Fruit fly (Drosophila melanogaster) whole organism, embryonic: ENCODE measurements around the gene RpS7.

Source experiments
- Atf6 ChIP-seq: fragments of 200-800 bp; sonication (Bioruptor generic); IDR thresholded peaks from 2 replicates; pipeline ENCODE4 v1.3.6; 2022; ENCODE audit warnings: missing biosample characterization, missing genetic modification characterization
- CG10147 ChIP-seq: fragments of 200-800 bp; sonication (Bioruptor generic); optimal IDR thresholded peaks from 2 replicates; lab custom pipeline; 2019; ENCODE audit warnings: missing biosample characterization, mild to moderate bottlenecking, missing genetic modification characterization, moderate library complexity
- CG1024 ChIP-seq: fragments of 200-800 bp; sonication (Bioruptor generic); IDR thresholded peaks from 2 replicates; pipeline ENCODE4 v1.3.6; 2022; ENCODE audit warnings: missing biosample characterization, missing genetic modification characterization
- CG10274 ChIP-seq: fragments of 200-800 bp; sonication (Bioruptor generic); optimal IDR thresholded peaks from 3 replicates; lab custom pipeline; 2017; ENCODE audit warnings: missing biosample characterization, mild to moderate bottlenecking, missing genetic modification characterization
- CG10959 ChIP-seq: fragments of 200-800 bp; sonication (Bioruptor generic); IDR thresholded peaks from 2 replicates; pipeline ENCODE4 v1.3.6; 2022; ENCODE audit warnings: missing biosample characterization, missing genetic modification characterization
- CG11560 ChIP-seq: fragments of 200-800 bp; sonication (Bioruptor generic); IDR thresholded peaks from 3 replicates; pipeline ENCODE4 v1.3.6; 2022; ENCODE audit warnings: missing biosample characterization, missing genetic modification characterization
- CG13775 ChIP-seq: fragments of 200-800 bp; sonication (Bioruptor generic); optimal IDR thresholded peaks from 3 replicates; lab custom pipeline; 2017; ENCODE audit warnings: missing biosample characterization, mild to moderate bottlenecking, missing genetic modification characterization
- CG1602 ChIP-seq: fragments of 200-800 bp; sonication (Bioruptor generic); optimal IDR thresholded peaks from 3 replicates; lab custom pipeline; 2016; ENCODE audit warnings: missing biosample characterization, missing genetic modification characterization
- CG17568 ChIP-seq: fragments of 200-800 bp; sonication (Bioruptor generic); optimal IDR thresholded peaks from 2 replicates; lab custom pipeline; 2018; ENCODE audit warnings: missing biosample characterization, mild to moderate bottlenecking, missing genetic modification characterization, moderate library complexity
- CG1792 ChIP-seq: fragments of 200-800 bp; sonication (Bioruptor generic); optimal IDR thresholded peaks from 2 replicates; lab custom pipeline; 2016; ENCODE audit warnings: missing biosample characterization, missing genetic modification characterization
- CG2116 ChIP-seq: fragments of 200-800 bp; sonication (Bioruptor generic); optimal IDR thresholded peaks from 3 replicates; lab custom pipeline; 2018; ENCODE audit warnings: missing biosample characterization, mild to moderate bottlenecking, missing genetic modification characterization
- CG30020 ChIP-seq: fragments of 200-800 bp; optimal IDR thresholded peaks from 2 replicates; lab custom pipeline; 2019; ENCODE audit warnings: missing biosample characterization, mild to moderate bottlenecking, missing genetic modification characterization, moderate library complexity
- CG31224 ChIP-seq: fragments of 200-800 bp; sonication (Bioruptor generic); IDR thresholded peaks from 2 replicates; pipeline ENCODE4 v1.3.6; 2022; ENCODE audit warnings: missing biosample characterization, missing genetic modification characterization
- CG32532 ChIP-seq: fragments of 200-800 bp; sonication (Bioruptor generic); IDR thresholded peaks from 2 replicates; pipeline ENCODE4 v1.3.6; 2022; ENCODE audit warnings: missing biosample characterization, missing genetic modification characterization
- CG4707 ChIP-seq: fragments of 200-800 bp; sonication (Bioruptor generic); optimal IDR thresholded peaks from 2 replicates; lab custom pipeline; 2018; ENCODE audit warnings: missing biosample characterization, mild to moderate bottlenecking, missing genetic modification characterization, moderate library complexity
- CG4730 ChIP-seq: fragments of 200-800 bp; sonication (Bioruptor generic); IDR thresholded peaks from 2 replicates; pipeline ENCODE4 v1.3.6; 2022; ENCODE audit warnings: missing biosample characterization, missing genetic modification characterization
- CG6175 ChIP-seq: fragments of 200-800 bp; sonication (Bioruptor generic); IDR thresholded peaks from 3 replicates; pipeline ENCODE4 v1.3.6; 2022; ENCODE audit warnings: missing biosample characterization, missing genetic modification characterization
- CG6689 ChIP-seq: fragments of 200-800 bp; sonication (Bioruptor generic); IDR thresholded peaks from 2 replicates; pipeline ENCODE4 v1.3.6; 2022; ENCODE audit warnings: missing biosample characterization, missing genetic modification characterization
- CG7357 ChIP-seq: fragments of 200-800 bp; sonication (Bioruptor generic); IDR thresholded peaks from 3 replicates; pipeline ENCODE4 v1.3.6; 2022; ENCODE audit warnings: missing biosample characterization, missing genetic modification characterization
- CG7839 ChIP-seq: fragments of 200-800 bp; sonication (Bioruptor generic); optimal IDR thresholded peaks from 3 replicates; lab custom pipeline; 2018; ENCODE audit warnings: missing biosample characterization, mild to moderate bottlenecking, missing genetic modification characterization, moderate library complexity
- CG7928 ChIP-seq: fragments of 200-800 bp; sonication (Bioruptor generic); optimal IDR thresholded peaks from 2 replicates; lab custom pipeline; 2017; ENCODE audit warnings: missing biosample characterization, mild to moderate bottlenecking, missing genetic modification characterization
- CG8478 ChIP-seq: fragments of >200 bp; optimal IDR thresholded peaks from 2 replicates; lab custom pipeline; 2018
- D ChIP-seq, 2 experiments: fragments of 200-800 bp in 1 of 2; fragments of >200 bp in 1 of 2; sonication (Bioruptor generic) in 1 of 2; optimal IDR thresholded peaks; 2 replicates in 1 of 2; 3 replicates in 1 of 2; lab custom pipeline; 2017; ENCODE audit warnings: mild to moderate bottlenecking in 1 of 2, missing biosample characterization in 1 of 2, missing genetic modification characterization in 1 of 2, missing genetic modification reagents in 1 of 2
- Drgx ChIP-seq: fragments of 200-800 bp; sonication (Bioruptor generic); IDR thresholded peaks from 2 replicates; pipeline ENCODE4 v1.3.6; 2022; ENCODE audit warnings: missing biosample characterization, missing genetic modification characterization
- Ets97D ChIP-seq: fragments of 200-800 bp; sonication (Bioruptor generic); optimal IDR thresholded peaks from 3 replicates; lab custom pipeline; 2016; ENCODE audit warnings: missing biosample characterization, missing genetic modification characterization
- Fer3 ChIP-seq: fragments of 200-800 bp; sonication (Bioruptor generic); optimal IDR thresholded peaks from 2 replicates; lab custom pipeline; 2018; ENCODE audit warnings: missing biosample characterization, mild to moderate bottlenecking, missing genetic modification characterization, moderate library complexity
- HmgZ ChIP-seq: fragments of 200-800 bp; sonication (Bioruptor generic); optimal IDR thresholded peaks from 2 replicates; lab custom pipeline; 2018; ENCODE audit warnings: missing biosample characterization, mild to moderate bottlenecking, missing genetic modification characterization
- MESR4 ChIP-seq: fragments of 200-800 bp; sonication (Bioruptor generic); optimal IDR thresholded peaks from 2 replicates; lab custom pipeline; 2018; ENCODE audit warnings: missing biosample characterization, mild to moderate bottlenecking, missing genetic modification characterization, moderate library complexity
- Meics ChIP-seq: fragments of 200-800 bp; sonication (Bioruptor generic); optimal IDR thresholded peaks from 2 replicates; lab custom pipeline; 2017; ENCODE audit warnings: missing biosample characterization, mild to moderate bottlenecking, missing genetic modification characterization
- Sox102F ChIP-seq: fragments of 200-800 bp; sonication (Bioruptor generic); optimal IDR thresholded peaks from 2 replicates; lab custom pipeline; 2018; ENCODE audit warnings: missing biosample characterization, mild to moderate bottlenecking, missing genetic modification characterization, moderate library complexity
- bbx ChIP-seq: fragments of 200-800 bp; sonication (Bioruptor generic); IDR thresholded peaks from 2 replicates; pipeline ENCODE4 v1.3.6; 2022; ENCODE audit warnings: missing biosample characterization, missing genetic modification characterization; ENCODE audit not compliant: partially characterized antibody
- bowl ChIP-seq: fragments of 200-800 bp; sonication (Bioruptor generic); IDR thresholded peaks from 2 replicates; pipeline ENCODE4 v1.3.6; 2022; ENCODE audit warnings: missing biosample characterization, missing genetic modification characterization
- dan ChIP-seq: fragments of 200-800 bp; sonication (Bioruptor generic); IDR thresholded peaks from 2 replicates; pipeline ENCODE4 v1.3.6; 2022; ENCODE audit warnings: missing biosample characterization, missing genetic modification characterization
- danr ChIP-seq: fragments of 200-800 bp; sonication (Bioruptor generic); IDR thresholded peaks from 2 replicates; pipeline ENCODE4 v1.3.6; 2022; ENCODE audit warnings: missing biosample characterization, missing genetic modification characterization
- disco-r ChIP-seq: fragments of 200-800 bp; sonication (Bioruptor generic); optimal IDR thresholded peaks from 2 replicates; lab custom pipeline; 2016; ENCODE audit warnings: missing biosample characterization, missing genetic modification characterization
- ems ChIP-seq: fragments of 200-800 bp; sonication (Bioruptor generic); optimal IDR thresholded peaks from 3 replicates; lab custom pipeline; 2016; ENCODE audit warnings: missing biosample characterization, missing genetic modification characterization
- gsb-n ChIP-seq: fragments of 200-800 bp; sonication (Bioruptor generic); optimal IDR thresholded peaks from 3 replicates; lab custom pipeline; 2018; ENCODE audit warnings: missing biosample characterization, mild to moderate bottlenecking, missing genetic modification characterization
- hbn ChIP-seq: fragments of 200-800 bp; sonication (Bioruptor generic); IDR thresholded peaks from 2 replicates; pipeline ENCODE4 v1.3.6; 2022; ENCODE audit warnings: missing biosample characterization, missing genetic modification characterization; ENCODE audit not compliant: partially characterized antibody
- ind ChIP-seq: fragments of 200-800 bp; sonication (Bioruptor generic); optimal IDR thresholded peaks from 3 replicates; lab custom pipeline; 2016; ENCODE audit warnings: missing biosample characterization, missing genetic modification characterization
- nerfin-1 ChIP-seq: fragments of 200-800 bp; sonication (Bioruptor generic); optimal IDR thresholded peaks from 3 replicates; lab custom pipeline; 2019; ENCODE audit warnings: missing biosample characterization, mild to moderate bottlenecking, missing genetic modification characterization, moderate library complexity
- oc ChIP-seq: fragments of 200-800 bp; sonication (Bioruptor generic); optimal IDR thresholded peaks from 2 replicates; lab custom pipeline; 2018; ENCODE audit warnings: missing biosample characterization, mild to moderate bottlenecking, missing genetic modification characterization, moderate library complexity
- p53 ChIP-seq: fragments of 200-800 bp; sonication (Bioruptor generic); optimal IDR thresholded peaks from 2 replicates; lab custom pipeline; 2016; ENCODE audit warnings: missing biosample characterization, missing genetic modification characterization
- psq ChIP-seq: fragments of 200-800 bp; sonication (Bioruptor generic); optimal IDR thresholded peaks from 2 replicates; lab custom pipeline; 2017; ENCODE audit warnings: missing biosample characterization, missing genetic modification characterization
- pum ChIP-seq: fragments of 200-800 bp; sonication (Bioruptor generic); optimal IDR thresholded peaks from 2 replicates; lab custom pipeline; 2016; ENCODE audit warnings: missing biosample characterization, missing genetic modification characterization
- sna ChIP-seq: fragments of 200-800 bp; sonication (Bioruptor generic); IDR thresholded peaks from 2 replicates; pipeline ENCODE4 v1.3.6; 2022; ENCODE audit warnings: missing biosample characterization, missing genetic modification characterization; ENCODE audit not compliant: partially characterized antibody
- sob ChIP-seq: fragments of 200-800 bp; sonication (Bioruptor generic); IDR thresholded peaks from 2 replicates; pipeline ENCODE4 v1.3.6; 2022; ENCODE audit warnings: missing biosample characterization, missing genetic modification characterization
- sqz ChIP-seq: fragments of 200-800 bp; sonication (Bioruptor generic); optimal IDR thresholded peaks from 3 replicates; lab custom pipeline; 2018; ENCODE audit warnings: missing biosample characterization, mild to moderate bottlenecking, missing genetic modification characterization
- unpg ChIP-seq: fragments of 200-800 bp; sonication (Bioruptor generic); optimal IDR thresholded peaks from 3 replicates; lab custom pipeline; 2018; ENCODE audit warnings: missing biosample characterization, mild to moderate bottlenecking, missing genetic modification characterization, moderate library complexity

RpS7 gene

DNA sequence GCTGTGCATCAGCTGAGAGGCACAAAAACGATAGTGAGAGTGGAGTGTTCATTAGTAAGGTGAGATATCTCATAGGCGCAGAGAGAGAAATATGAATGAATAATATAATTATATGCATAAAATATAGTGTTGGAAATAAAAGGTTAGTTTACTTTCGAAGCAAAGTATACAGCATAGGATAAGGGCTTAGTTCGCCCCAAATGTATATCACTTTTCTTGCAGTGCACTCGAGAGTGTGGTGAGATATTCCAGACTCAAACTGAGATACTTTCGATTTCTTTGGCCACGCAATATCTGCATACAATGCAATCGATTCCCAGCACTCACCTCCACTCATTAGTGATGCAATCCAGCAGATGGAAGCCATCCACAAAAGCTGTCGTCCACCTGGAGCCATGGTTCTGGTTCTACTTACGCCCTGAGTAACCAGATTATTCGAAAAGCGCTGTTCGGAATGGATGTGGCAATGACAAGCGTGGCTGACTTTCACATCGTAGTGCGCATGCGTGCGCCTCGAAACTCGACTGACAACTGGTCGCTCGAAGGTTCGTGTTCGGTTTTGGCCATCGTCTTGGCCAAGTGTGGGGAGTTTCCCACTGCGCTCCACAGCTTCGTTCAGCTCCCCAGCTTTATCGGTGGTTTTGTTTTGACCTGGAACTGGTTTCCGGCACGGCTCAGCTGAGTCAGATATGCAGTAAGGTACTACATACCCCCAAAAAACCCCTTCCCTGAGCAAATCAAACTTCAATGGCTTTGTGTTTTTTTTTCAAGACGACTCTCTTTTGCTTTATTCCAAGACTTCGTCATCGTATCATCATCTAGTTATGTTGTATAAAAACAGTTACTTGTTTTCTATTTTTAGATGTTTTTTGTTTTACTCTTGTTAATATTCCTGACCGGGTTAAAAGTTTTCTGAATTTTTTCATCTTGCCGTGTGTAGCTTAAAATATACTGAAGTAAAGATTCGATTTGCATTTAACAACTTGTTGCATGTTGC, 37.9 kb downstream of the RpS7 start, which contains the start of gene Rsod (continued):
- TF ChIP-seq CG6175 (GFP tag; lab: Robert Waterston, UW) (no peak), dan (GFP tag; lab: Robert Waterston, UW) (no peak), Atf6 (GFP tag; lab: Robert Waterston, UW) (no peak; the same call in 1 of the 2 replicates), CG6689 (GFP tag; lab: Robert Waterston, UW) (peak; percentile 79), unpg (GFP tag; lab: Kevin White, UChicago) (peak; percentile 61), CG17568 (GFP tag; lab: Kevin White, UChicago) (peak; percentile 31), oc (tag; lab: Kevin White, UChicago) (peak; percentile 65), psq (GFP tag; lab: Kevin White, UChicago) (peak; percentile 42), Ets97D (GFP tag; lab: Kevin White, UChicago) (no peak), bbx (GFP tag; lab: Robert Waterston, UW) (peak; percentile 22; the same call in 1 of the 2 replicates), D (optimal IDR thresholded peaks at IDR 0.05; lab: Kevin White, UChicago) (no peak), D (GFP tag; optimal IDR thresholded peaks at IDR 0.05; lab: Kevin White, UChicago) (peak; percentile 48), CG30020 (tag; lab: Kevin White, UChicago) (no peak), CG4730 (GFP tag; lab: Robert Waterston, UW) (peak; percentile 76), CG1602 (GFP tag; lab: Kevin White, UChicago) (peak; percentile 46), bowl (GFP tag; lab: Robert Waterston, UW) (peak; percentile 47), CG31224 (GFP tag; lab: Robert Waterston, UW) (peak; percentile 28; the same call in 1 of the 2 replicates), CG10147 (GFP tag; lab: Kevin White, UChicago) (no peak), MESR4 (GFP tag; lab: Kevin White, UChicago) (no peak), CG7928 (GFP tag; lab: Kevin White, UChicago) (no peak), sob (GFP tag; lab: Robert Waterston, UW) (peak; percentile 29; the same call in 1 of the 2 replicates), CG2116 (peak; percentile 5), CG10274 (no peak), hbn (GFP tag; lab: Robert Waterston, UW) (no peak), ems (GFP tag; lab: Kevin White, UChicago) (no peak), CG11560 (tag; lab: Robert Waterston, UW) (no peak; the same call in 2 of the 3 replicates), CG4707 (GFP tag; lab: Kevin White, UChicago) (no peak), Fer3 (tag; lab: Kevin White, UChicago) (peak; percentile 14), HmgZ (tag; lab: Kevin White, UChicago) (no peak), CG32532 (GFP tag; lab: Robert Waterston, UW) (peak; percentile 61; the same call in 1 of the 2 replicates), CG8478 (no peak), Sox102F (GFP tag; lab: Kevin White, UChicago) (peak; percentile 72), p53 (GFP tag; lab: Kevin White, UChicago) (no peak), CG1024 (GFP tag; lab: Robert Waterston, UW) (peak; percentile 35; the same call in 1 of the 2 replicates), CG1792 (GFP tag; lab: Kevin White, UChicago) (no peak), Drgx (GFP tag; lab: Robert Waterston, UW) (peak; percentile 93), ind (GFP tag; lab: Kevin White, UChicago) (peak; percentile 31), nerfin-1 (peak; percentile 9), danr (no peak), pum (GFP tag; lab: Kevin White, UChicago) (no peak), Meics (peak; percentile 30), CG7357 (GFP tag; lab: Robert Waterston, UW) (peak; percentile 56), CG13775 (GFP tag; lab: Kevin White, UChicago) (peak; percentile 26), sna (GFP tag; lab: Robert Waterston, UW) (no peak), CG7839 (tag; lab: Kevin White, UChicago) (peak; percentile 62), sqz (peak; percentile 39), disco-r (GFP tag; lab: Kevin White, UChicago) (no peak), gsb-n (tag; lab: Kevin White, UChicago) (peak; percentile 57), CG10959 (GFP tag; lab: Robert Waterston, UW) (peak; percentile 50; the same call in 1 of the 2 replicates)
